Fruit fly (Drosophila melanogaster) whole organism, embryonic: ENCODE data around the gene CSN6.

Source experiments
- CG10543 ChIP-seq: fragments of 200-800 bp; sonication (Bioruptor generic); optimal IDR thresholded peaks from 3 replicates; lab custom pipeline; 2017; ENCODE audit warnings: missing biosample characterization, mild to moderate bottlenecking, missing genetic modification characterization, moderate library complexity
- CG11093 ChIP-seq: fragments of 200-800 bp; sonication (Bioruptor generic); IDR thresholded peaks from 3 replicates; pipeline ENCODE4 v1.3.6; 2022; ENCODE audit warnings: missing biosample characterization, missing genetic modification characterization
- CG11398 ChIP-seq: fragments of 200-800 bp; sonication (Bioruptor generic); optimal IDR thresholded peaks from 2 replicates; lab custom pipeline; 2016; ENCODE audit warnings: missing biosample characterization, missing genetic modification characterization
- CG14667 ChIP-seq: fragments of 200-800 bp; sonication (Bioruptor generic); IDR thresholded peaks from 2 replicates; pipeline ENCODE4 v1.3.6; 2022; ENCODE audit warnings: missing biosample characterization, missing genetic modification characterization
- CG14710 ChIP-seq: fragments of 200-800 bp; sonication (Bioruptor generic); optimal IDR thresholded peaks from 3 replicates; lab custom pipeline; 2019; ENCODE audit warnings: missing biosample characterization, mild to moderate bottlenecking, missing genetic modification characterization, moderate library complexity
- CG1529 ChIP-seq: fragments of 200-800 bp; sonication (Bioruptor generic); optimal IDR thresholded peaks from 3 replicates; lab custom pipeline; 2018; ENCODE audit warnings: missing biosample characterization, missing genetic modification characterization
- CG17385 ChIP-seq: fragments of 200-800 bp; sonication (Bioruptor generic); optimal IDR thresholded peaks from 3 replicates; lab custom pipeline; 2018; ENCODE audit warnings: missing biosample characterization, mild to moderate bottlenecking, missing genetic modification characterization
- CG17912 ChIP-seq: fragments of 200-800 bp; sonication (Bioruptor generic); optimal IDR thresholded peaks from 2 replicates; lab custom pipeline; 2018; ENCODE audit warnings: missing biosample characterization, mild to moderate bottlenecking, missing genetic modification characterization
- CG2116 ChIP-seq: fragments of 200-800 bp; sonication (Bioruptor generic); optimal IDR thresholded peaks from 3 replicates; lab custom pipeline; 2018; ENCODE audit warnings: missing biosample characterization, mild to moderate bottlenecking, missing genetic modification characterization
- CG2678 ChIP-seq: fragments of 200-800 bp; sonication (Bioruptor generic); optimal IDR thresholded peaks from 3 replicates; lab custom pipeline; 2019; ENCODE audit warnings: missing biosample characterization, mild to moderate bottlenecking, missing genetic modification characterization, moderate library complexity
- CG2875 ChIP-seq: fragments of 200-800 bp; sonication (Bioruptor generic); optimal IDR thresholded peaks from 2 replicates; lab custom pipeline; 2017; ENCODE audit warnings: missing biosample characterization, mild to moderate bottlenecking, missing genetic modification characterization, missing genetic modification reagents
- CG4282 ChIP-seq: fragments of 200-800 bp; sonication (Bioruptor generic); optimal IDR thresholded peaks from 2 replicates; lab custom pipeline; 2016; ENCODE audit warnings: missing biosample characterization, missing genetic modification characterization
- CG4328 ChIP-seq: fragments of 200-800 bp; sonication (Bioruptor generic); optimal IDR thresholded peaks from 3 replicates; lab custom pipeline; 2017; ENCODE audit warnings: missing biosample characterization, missing genetic modification reagents, missing genetic modification characterization
- CG4707 ChIP-seq: fragments of 200-800 bp; sonication (Bioruptor generic); optimal IDR thresholded peaks from 2 replicates; lab custom pipeline; 2018; ENCODE audit warnings: missing biosample characterization, mild to moderate bottlenecking, missing genetic modification characterization, moderate library complexity
- CTCF ChIP-seq: fragments of 200-800 bp; sonication (Bioruptor generic); optimal IDR thresholded peaks from 2 replicates; lab custom pipeline; 2017; ENCODE audit warnings: missing biosample characterization, mild to moderate bottlenecking, missing genetic modification characterization, moderate library complexity
- Camta ChIP-seq: fragments of 200-800 bp; sonication (Bioruptor generic); optimal IDR thresholded peaks from 2 replicates; lab custom pipeline; 2016; ENCODE audit warnings: missing biosample characterization, missing genetic modification characterization
- Chrac-16 ChIP-seq: fragments of 200-800 bp; sonication (Bioruptor generic); optimal IDR thresholded peaks from 3 replicates; lab custom pipeline; 2016; ENCODE audit warnings: missing biosample characterization, missing genetic modification characterization
- CrebB ChIP-seq: fragments of 200-800 bp; sonication (Bioruptor generic); optimal IDR thresholded peaks from 3 replicates; lab custom pipeline; 2018; ENCODE audit warnings: missing biosample characterization, mild to moderate bottlenecking, missing genetic modification characterization
- Dbx ChIP-seq: fragments of 200-800 bp; sonication (Bioruptor generic); IDR thresholded peaks from 3 replicates; pipeline ENCODE4 v1.3.6; 2022; ENCODE audit warnings: missing biosample characterization, missing genetic modification characterization
- Ets97D ChIP-seq: fragments of 200-800 bp; sonication (Bioruptor generic); optimal IDR thresholded peaks from 3 replicates; lab custom pipeline; 2016; ENCODE audit warnings: missing biosample characterization, missing genetic modification characterization
- H15 ChIP-seq: fragments of 200-800 bp; sonication (Bioruptor generic); IDR thresholded peaks from 3 replicates; pipeline ENCODE4 v1.3.6; 2022; ENCODE audit warnings: missing biosample characterization, missing genetic modification characterization
- HLH3B ChIP-seq: fragments of 200-800 bp; sonication (Bioruptor generic); IDR thresholded peaks from 2 replicates; pipeline ENCODE4 v1.3.6; 2022; ENCODE audit warnings: missing biosample characterization, missing genetic modification characterization
- Hr39 ChIP-seq: fragments of >200 bp; optimal IDR thresholded peaks from 2 replicates; lab custom pipeline; 2017
- MESR4 ChIP-seq: fragments of 200-800 bp; sonication (Bioruptor generic); optimal IDR thresholded peaks from 2 replicates; lab custom pipeline; 2018; ENCODE audit warnings: missing biosample characterization, mild to moderate bottlenecking, missing genetic modification characterization, moderate library complexity
- Neu2 ChIP-seq: fragments of 200-800 bp; sonication (Bioruptor generic); optimal IDR thresholded peaks from 3 replicates; lab custom pipeline; 2016; ENCODE audit warnings: missing biosample characterization, missing genetic modification characterization, borderline replicate concordance
- Nf-YB ChIP-seq: fragments of 200-800 bp; sonication (Bioruptor generic); optimal IDR thresholded peaks from 3 replicates; lab custom pipeline; 2019; ENCODE audit warnings: missing biosample characterization, mild to moderate bottlenecking, missing genetic modification characterization, moderate library complexity
- Scr ChIP-seq: fragments of 200-800 bp; sonication (Bioruptor generic); IDR thresholded peaks from 2 replicates; pipeline ENCODE4 v1.3.6; 2022; ENCODE audit warnings: missing biosample characterization, missing genetic modification characterization; ENCODE audit not compliant: partially characterized antibody
- Six4 ChIP-seq: fragments of 200-800 bp; sonication (Bioruptor generic); optimal IDR thresholded peaks from 2 replicates; lab custom pipeline; 2016; ENCODE audit warnings: missing biosample characterization, missing genetic modification characterization
- Xbp1 ChIP-seq: fragments of 200-800 bp; sonication (Bioruptor generic); optimal IDR thresholded peaks from 3 replicates; lab custom pipeline; 2016; ENCODE audit warnings: missing biosample characterization, mild to moderate bottlenecking, missing genetic modification characterization
- YL-1 ChIP-seq: fragments of 200-800 bp; sonication (Bioruptor generic); optimal IDR thresholded peaks from 3 replicates; lab custom pipeline; 2017; ENCODE audit warnings: missing biosample characterization, mild to moderate bottlenecking, missing genetic modification characterization
- aop ChIP-seq: fragments of 200-800 bp; sonication (Bioruptor generic); IDR thresholded peaks from 2 replicates; pipeline ENCODE4 v1.3.6; 2022; ENCODE audit warnings: missing biosample characterization, missing genetic modification characterization
- ara ChIP-seq: fragments of 200-800 bp; sonication (Bioruptor generic); IDR thresholded peaks from 2 replicates; pipeline ENCODE4 v1.3.6; 2022; ENCODE audit warnings: missing biosample characterization, missing genetic modification characterization
- cg ChIP-seq: fragments of 200-800 bp; sonication (Bioruptor generic); optimal IDR thresholded peaks from 3 replicates; lab custom pipeline; 2019; ENCODE audit warnings: missing biosample characterization, mild to moderate bottlenecking, missing genetic modification characterization, moderate library complexity
- da ChIP-seq: fragments of 200-800 bp; sonication (Bioruptor generic); optimal IDR thresholded peaks from 2 replicates; lab custom pipeline; 2016; ENCODE audit warnings: missing biosample characterization, missing genetic modification characterization
- dm ChIP-seq: fragments of 200-800 bp; sonication (Bioruptor generic); optimal IDR thresholded peaks from 3 replicates; lab custom pipeline; 2016; ENCODE audit warnings: missing biosample characterization, missing genetic modification characterization
- emc ChIP-seq: fragments of 200-800 bp; sonication (Bioruptor generic); optimal IDR thresholded peaks from 2 replicates; lab custom pipeline; 2016; ENCODE audit warnings: missing biosample characterization, missing genetic modification characterization
- gem ChIP-seq: fragments of 200-800 bp; sonication (Bioruptor generic); optimal IDR thresholded peaks from 2 replicates; lab custom pipeline; 2019; ENCODE audit warnings: missing biosample characterization, mild to moderate bottlenecking, missing genetic modification characterization, moderate library complexity
- grau ChIP-seq: fragments of 200-800 bp; optimal IDR thresholded peaks from 3 replicates; lab custom pipeline; 2019; ENCODE audit warnings: missing biosample characterization, mild to moderate bottlenecking, missing genetic modification characterization, moderate library complexity
- her ChIP-seq: fragments of 200-800 bp; sonication (Bioruptor generic); optimal IDR thresholded peaks from 2 replicates; lab custom pipeline; 2016; ENCODE audit warnings: missing biosample characterization, missing genetic modification characterization
- hkb ChIP-seq, 2 experiments: fragments of 200-800 bp in 1 of 2; fragments of >200 bp in 1 of 2; sonication (Bioruptor generic) in 1 of 2; IDR thresholded peaks in 1 of 2; optimal IDR thresholded peaks in 1 of 2; 2 replicates each; pipeline versions ENCODE4 v1.3.6 to Lab custom; 2017 to 2022; ENCODE audit warnings: missing biosample characterization in 1 of 2, missing genetic modification characterization in 1 of 2
- jumu ChIP-seq: fragments of 200-800 bp; sonication (Bioruptor generic); optimal IDR thresholded peaks from 3 replicates; lab custom pipeline; 2016; ENCODE audit warnings: missing biosample characterization, missing genetic modification characterization
- lilli ChIP-seq: fragments of 200-800 bp; sonication (Bioruptor generic); optimal IDR thresholded peaks from 3 replicates; lab custom pipeline; 2016; ENCODE audit warnings: missing biosample characterization, missing genetic modification characterization
- lmd ChIP-seq: fragments of 200-800 bp; sonication (Bioruptor generic); IDR thresholded peaks from 2 replicates; pipeline ENCODE4 v1.3.6; 2022; ENCODE audit warnings: missing biosample characterization, missing genetic modification characterization
- nom ChIP-seq: fragments of 200-800 bp; sonication (Bioruptor generic); optimal IDR thresholded peaks from 2 replicates; lab custom pipeline; 2017; ENCODE audit warnings: missing biosample characterization, missing genetic modification characterization, mild to moderate bottlenecking, moderate library complexity, missing genetic modification reagents
- odd ChIP-seq: fragments of 200-800 bp; sonication (Bioruptor generic); optimal IDR thresholded peaks from 2 replicates; lab custom pipeline; 2017; ENCODE audit warnings: missing biosample characterization, mild to moderate bottlenecking, missing genetic modification characterization
- org-1 ChIP-seq: fragments of 200-800 bp; sonication (Bioruptor generic); optimal IDR thresholded peaks from 2 replicates; lab custom pipeline; 2017; ENCODE audit warnings: missing biosample characterization, missing genetic modification characterization
- pros ChIP-seq: fragments of 200-800 bp; sonication (Bioruptor generic); optimal IDR thresholded peaks from 3 replicates; lab custom pipeline; 2019; ENCODE audit warnings: missing biosample characterization, mild to moderate bottlenecking, missing genetic modification characterization, moderate library complexity
- seq ChIP-seq: fragments of 200-800 bp; sonication (Bioruptor generic); IDR thresholded peaks from 2 replicates; pipeline ENCODE4 v1.3.6; 2022; ENCODE audit warnings: missing biosample characterization, missing genetic modification characterization
- sima ChIP-seq: fragments of 200-800 bp; sonication (Bioruptor generic); optimal IDR thresholded peaks from 2 replicates; lab custom pipeline; 2016; ENCODE audit warnings: missing biosample characterization, missing genetic modification characterization
- sqz ChIP-seq: fragments of 200-800 bp; sonication (Bioruptor generic); optimal IDR thresholded peaks from 3 replicates; lab custom pipeline; 2018; ENCODE audit warnings: missing biosample characterization, mild to moderate bottlenecking, missing genetic modification characterization
- ttk ChIP-seq: fragments of 200-800 bp; sonication (Bioruptor generic); IDR thresholded peaks from 2 replicates; pipeline ENCODE4 v2.1.2; 2022; ENCODE audit warnings: missing biosample characterization, missing genetic modification characterization
- wek ChIP-seq: fragments of 200-800 bp; sonication (Bioruptor generic); optimal IDR thresholded peaks from 3 replicates; lab custom pipeline; 2018; ENCODE audit warnings: missing biosample characterization, mild to moderate bottlenecking, missing genetic modification characterization, moderate library complexity

CSN6 gene

DNA sequence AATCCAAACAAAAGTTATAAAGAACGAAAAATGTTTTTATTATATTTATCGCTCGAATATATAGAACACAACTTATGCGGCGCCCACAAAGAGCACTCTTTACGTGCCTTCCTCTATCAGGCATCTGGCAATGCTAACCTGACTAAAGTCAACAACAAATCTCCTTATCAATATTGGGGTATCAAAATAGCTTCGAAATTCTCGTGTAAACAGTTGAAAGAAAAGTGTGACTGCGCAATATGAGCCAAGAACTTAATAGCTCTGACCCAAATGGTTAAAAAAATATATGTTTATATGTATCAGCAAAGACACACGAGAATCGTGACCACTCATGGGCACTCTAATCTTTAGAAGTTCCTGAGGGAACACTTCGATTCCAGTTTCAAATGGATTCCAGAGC lies 50.6 kb downstream of the CSN6 start (continued):
- TF ChIP-seq cg (no peak), Xbp1 (no peak), gem (peak; percentile 10), ttk (GFP tag; lab: Robert Waterston, UW) (no peak), CG4328 (GFP tag; lab: Kevin White, UChicago) (no peak), CG14710 (tag; lab: Kevin White, UChicago) (no peak), CG14667 (GFP tag; lab: Robert Waterston, UW) (no peak), Chrac-16 (no peak), jumu (GFP tag; lab: Kevin White, UChicago) (no peak), Scr (GFP tag; lab: Robert Waterston, UW) (no peak), lmd (GFP tag; lab: Robert Waterston, UW) (no peak), her (no peak), sqz (GFP tag; lab: Kevin White, UChicago) (peak; percentile 9), CG11093 (GFP tag; lab: Robert Waterston, UW) (no peak), CG11398 (GFP tag; lab: Kevin White, UChicago) (no peak), nom (no peak), org-1 (GFP tag; lab: Kevin White, UChicago) (peak; percentile 29), Dbx (GFP tag; lab: Robert Waterston, UW) (no peak), CG2116 (GFP tag; lab: Kevin White, UChicago) (no peak), aop (GFP tag; lab: Robert Waterston, UW) (no peak), CG10543 (peak; percentile 37), pros (GFP tag; lab: Kevin White, UChicago) (no peak), sima (GFP tag; lab: Kevin White, UChicago) (no peak), Neu2 (no peak), CG17385 (GFP tag; lab: Kevin White, UChicago) (peak; percentile 44), odd (GFP tag; lab: Kevin White, UChicago) (peak; percentile 21), ara (GFP tag; lab: Robert Waterston, UW) (no peak), wek (peak; percentile 58), seq (GFP tag; lab: Robert Waterston, UW) (peak; percentile 24; the same call in 1 of the 2 replicates), H15 (GFP tag; lab: Robert Waterston, UW) (no peak), emc (no peak), da (GFP tag; lab: Kevin White, UChicago) (no peak), CG2875 (GFP tag; lab: Kevin White, UChicago) (peak; percentile 25), grau (tag; lab: Kevin White, UChicago) (no peak), YL-1 (GFP tag; lab: Kevin White, UChicago) (no peak), CTCF (GFP tag; lab: Kevin White, UChicago) (no peak), MESR4 (no peak), Hr39 (no peak), CG1529 (peak; percentile 19), CG4282 (no peak), CrebB (tag; lab: Kevin White, UChicago) (peak; percentile 24), HLH3B (GFP tag; lab: Robert Waterston, UW) (no peak), Camta (peak; percentile 23), Six4 (GFP tag; lab: Kevin White, UChicago) (no peak), CG17912 (GFP tag; lab: Kevin White, UChicago) (peak; percentile 31), Ets97D (GFP tag; lab: Kevin White, UChicago) (no peak), CG2678 (tag; lab: Kevin White, UChicago) (peak; percentile 22), dm (no peak), hkb (optimal IDR thresholded peaks at IDR 0.05; lab: Kevin White, UChicago) (no peak), hkb (GFP tag; IDR thresholded peaks at IDR 0.05; lab: Robert Waterston, UW) (no peak), lilli (GFP tag; lab: Kevin White, UChicago) (no peak), Nf-YB (GFP tag; lab: Kevin White, UChicago) (no peak), CG4707 (GFP tag; lab: Kevin White, UChicago) (peak; percentile 35)
